Worm (Caenorhabditis elegans): Measurements from ENCODE around the gene T13C2.7.

T13C2.7 gene

ce11 chrII:6828073-6828900, 49.1 kb downstream of the T13C2.7 start (continued):
- TF ChIP-seq dpl-1 (GFP tag; optimal IDR thresholded peaks at IDR 0.05) (no peak), dve-1 (tag; optimal IDR thresholded peaks at IDR 0.05; ENCODE audit: insufficient read depth) (no peak), nhr-42 (GFP tag; IDR thresholded peaks at IDR 0.05) (no peak), ceh-20 (GFP tag; IDR thresholded peaks at IDR 0.05) (no peak)

ce11 chrII:6829108-6829507, 49.9 kb downstream of the T13C2.7 start:
- TF ChIP-seq daf-19 (GFP tag; conservative IDR thresholded peaks at IDR 0.05): no peak
- TF ChIP-seq T26A8.4 (GFP tag; IDR thresholded peaks at IDR 0.05): no peak
- peak; percentile 82 for TF ChIP-seq mxl-3 (GFP tag; optimal IDR thresholded peaks at IDR 0.05)
- TF ChIP-seq lin-1 (GFP tag; IDR thresholded peaks at IDR 0.05): 0 out of 2 replicates have a peak, but pooled peaks have one; percentile 13
- TF ChIP-seq lin-38 (GFP tag; IDR thresholded peaks at IDR 0.05): no peak
- TF ChIP-seq dve-1 (tag; optimal IDR thresholded peaks at IDR 0.05; ENCODE audit: insufficient read depth): peak; percentile 66
- TF ChIP-seq mdl-1 (tag; optimal IDR thresholded peaks at IDR 0.05): peak in 1 of 2 experiments; percentile 29
- no peak for TF ChIP-seq mxl-2 (GFP tag; conservative IDR thresholded peaks at IDR 0.05)
- peak in 1 of 2 experiments; percentile 99 for TF ChIP-seq unc-62 (GFP tag; optimal IDR thresholded peaks at IDR 0.05 in 1 of 2)
- no peak for TF ChIP-seq unc-62 (tag; optimal IDR thresholded peaks at IDR 0.05)
- no peak for TF ChIP-seq ama-1 (optimal IDR thresholded peaks at IDR 0.05)
- peak; percentile 60; the same call in 1 of the 2 replicates for TF ChIP-seq dmd-6 (GFP tag; IDR thresholded peaks at IDR 0.05)
- no peak for TF ChIP-seq ztf-7 (tag; optimal IDR thresholded peaks at IDR 0.05)
- TF ChIP-seq lim-7 (GFP tag; IDR thresholded peaks at IDR 0.05): no peak
- peak; percentile 84 for TF ChIP-seq nhr-28 (tag; optimal IDR thresholded peaks at IDR 0.05)
- TF ChIP-seq F49E8.2 (tag; optimal IDR thresholded peaks at IDR 0.05; ENCODE audit: borderline replicate concordance): no peak
- TF ChIP-seq nhr-77 (tag; optimal IDR thresholded peaks at IDR 0.05): no peak
- no peak for TF ChIP-seq ceh-28 (tag; optimal IDR thresholded peaks at IDR 0.05)
- no peak for TF ChIP-seq jun-1 (tag; optimal IDR thresholded peaks at IDR 0.05)
- TF ChIP-seq ceh-82 (tag; optimal IDR thresholded peaks at IDR 0.05): no peak
- no peak for TF ChIP-seq dpl-1 (GFP tag; optimal IDR thresholded peaks at IDR 0.05)
- TF ChIP-seq pha-4 (GFP tag; IDR thresholded peaks at IDR 0.05): no peak
- no peak for TF ChIP-seq pha-4 (tag; optimal IDR thresholded peaks at IDR 0.05)
- peak; percentile 44 to 51 for TF ChIP-seq lsy-2 (tag; optimal IDR thresholded peaks at IDR 0.05)
- no peak for TF ChIP-seq attf-4 (tag; optimal IDR thresholded peaks at IDR 0.05)
- TF ChIP-seq spr-1 (tag; optimal IDR thresholded peaks at IDR 0.05): no peak
- TF ChIP-seq hif-1 (tag; optimal IDR thresholded peaks at IDR 0.05): no peak
- 0 out of 2 replicates have a peak, but pooled peaks have one; percentile 38 for TF ChIP-seq tra-1 (GFP tag; IDR thresholded peaks at IDR 0.05)
- no peak for TF ChIP-seq dmd-8 (GFP tag; IDR thresholded peaks at IDR 0.05)
- TF ChIP-seq ceh-20 (GFP tag; IDR thresholded peaks at IDR 0.05): no peak
- TF ChIP-seq nhr-102 (tag; optimal IDR thresholded peaks at IDR 0.05): no peak
- TF ChIP-seq aly-2 (tag; optimal IDR thresholded peaks at IDR 0.05): no peak
- TF ChIP-seq pqm-1 (tag; optimal IDR thresholded peaks at IDR 0.05): peak; percentile 55
- no peak for TF ChIP-seq snpc-4 (tag; optimal IDR thresholded peaks at IDR 0.05)
- peak; percentile 72 for TF ChIP-seq hlh-30 (tag; optimal IDR thresholded peaks at IDR 0.05; ENCODE audit: insufficient read depth)
- no peak for TF ChIP-seq ztf-11 (tag; optimal IDR thresholded peaks at IDR 0.05)
- no peak for TF ChIP-seq lir-3 (tag; optimal IDR thresholded peaks at IDR 0.05)
- TF ChIP-seq madf-9 (GFP tag; conservative IDR thresholded peaks at IDR 0.05): no peak
- TF ChIP-seq aha-1 (tag): no peak
- no peak for TF ChIP-seq ctbp-1 (GFP tag; IDR thresholded peaks at IDR 0.05)
- TF ChIP-seq hlh-11 (tag; optimal IDR thresholded peaks at IDR 0.05): peak; percentile 79
- TF ChIP-seq lin-13 (GFP tag; optimal IDR thresholded peaks at IDR 0.05): peak; percentile 10
- no peak for TF ChIP-seq nhr-237 (tag; optimal IDR thresholded peaks at IDR 0.05)
- TF ChIP-seq Y5F2A.4 (GFP tag; optimal IDR thresholded peaks at IDR 0.05): no peak
- TF ChIP-seq dmd-9 (GFP tag; IDR thresholded peaks at IDR 0.05): no peak
- TF ChIP-seq F37D6.2 (tag; optimal IDR thresholded peaks at IDR 0.05): no peak
- no peak for TF ChIP-seq fkh-10 (GFP tag; optimal IDR thresholded peaks at IDR 0.05)
- TF ChIP-seq mdt-29 (GFP tag; IDR thresholded peaks at IDR 0.05): no peak

Data from whole organism, L4 larva.